3 fruit fly cellular contexts compared by ENCODE assay signal in genomic region chr3L:17226330-17226729, dm6.
TF ChIP-seq lines count a peak whose summit lies in the region.

No protein-coding gene starts in this region.

- no peak for TF ChIP-seq CTCF in whole organism, embryonic (GFP tag; optimal IDR thresholded peaks at IDR 0.05; lab: Kevin White, UChicago)

TF ChIP-seq in whole organism, embryonic, 481 proteins besides CTCF, POLR2A, EP300 and RAD21 (continues in another document):
- TF ChIP-seq CG3995 (GFP tag; optimal IDR thresholded peaks at IDR 0.05; lab: Kevin White, UChicago) (no peak), CG13287 (GFP tag; IDR thresholded peaks at IDR 0.05; lab: Robert Waterston, UW; ENCODE audit: partially characterized antibody) (no peak), ERR (GFP tag; optimal IDR thresholded peaks at IDR 0.05; lab: Kevin White, UChicago) (no peak), dmrt99B (tag; optimal IDR thresholded peaks at IDR 0.05; lab: Kevin White, UChicago) (peak; percentile 63), aop (GFP tag; IDR thresholded peaks at IDR 0.05; lab: Robert Waterston, UW) (no peak), CG17361 (GFP tag; IDR thresholded peaks at IDR 0.05; lab: Robert Waterston, UW) (no peak), CG13894 (tag; optimal IDR thresholded peaks at IDR 0.05; lab: Kevin White, UChicago) (no peak), CG17612 (GFP tag; IDR thresholded peaks at IDR 0.05; lab: Robert Waterston, UW) (no peak), CG4854 (GFP tag; optimal IDR thresholded peaks at IDR 0.05; lab: Kevin White, UChicago) (no peak), CG10321 (GFP tag; IDR thresholded peaks at IDR 0.05; lab: Robert Waterston, UW) (no peak), CG2712 (tag; optimal IDR thresholded peaks at IDR 0.05; lab: Kevin White, UChicago) (peak; percentile 41), ftz-f1 (GFP tag; optimal IDR thresholded peaks at IDR 0.05; lab: Kevin White, UChicago) (no peak), lola (GFP tag; optimal IDR thresholded peaks at IDR 0.05; lab: Kevin White, UChicago) (no peak), CG15269 (tag; optimal IDR thresholded peaks at IDR 0.05; lab: Kevin White, UChicago) (no peak), Oli (tag; optimal IDR thresholded peaks at IDR 0.05; lab: Kevin White, UChicago) (no peak), CG12299 (tag; optimal IDR thresholded peaks at IDR 0.05; lab: Kevin White, UChicago) (no peak), Lhr (GFP tag; optimal IDR thresholded peaks at IDR 0.05; lab: Kevin White, UChicago) (no peak), jing (GFP tag; optimal IDR thresholded peaks at IDR 0.05; lab: Kevin White, UChicago) (no peak), CG9817 (tag; optimal IDR thresholded peaks at IDR 0.05; lab: Kevin White, UChicago) (no peak), CG42726 (GFP tag; IDR thresholded peaks at IDR 0.05; lab: Robert Waterston, UW; ENCODE audit: partially characterized antibody) (no peak), trem (tag; optimal IDR thresholded peaks at IDR 0.05; lab: Kevin White, UChicago) (no peak), CG10147 (GFP tag; optimal IDR thresholded peaks at IDR 0.05; lab: Kevin White, UChicago) (no peak), Dll (GFP tag; IDR thresholded peaks at IDR 0.05; lab: Robert Waterston, UW; ENCODE audit: partially characterized antibody) (no peak), Bteb2 (GFP tag; optimal IDR thresholded peaks at IDR 0.05; lab: Kevin White, UChicago) (no peak), Ravus (GFP tag; IDR thresholded peaks at IDR 0.05; lab: Robert Waterston, UW) (no peak), MBD-R2 (GFP tag; IDR thresholded peaks at IDR 0.05; lab: Robert Waterston, UW) (no peak), lab (GFP tag; optimal IDR thresholded peaks at IDR 0.05; lab: Kevin White, UChicago) (peak; percentile 67), gce (GFP tag; IDR thresholded peaks at IDR 0.05; lab: Robert Waterston, UW) (no peak), CG2889 (GFP tag; IDR thresholded peaks at IDR 0.05; lab: Robert Waterston, UW) (no peak), schlank (tag; optimal IDR thresholded peaks at IDR 0.05; lab: Kevin White, UChicago) (no peak), dimm (GFP tag; IDR thresholded peaks at IDR 0.05; lab: Robert Waterston, UW) (no peak), sd (tag; optimal IDR thresholded peaks at IDR 0.05; lab: Kevin White, UChicago) (no peak)

TF ChIP-seq in whole organism, prepupa, 60 proteins besides CTCF, POLR2A, EP300 and RAD21:
- TF ChIP-seq CG3919 (GFP tag; optimal IDR thresholded peaks at IDR 0.05; lab: Kevin White, UChicago) (peak; percentile 10), achi (GFP tag; optimal IDR thresholded peaks at IDR 0.05; lab: Kevin White, UChicago) (no peak), Eip93F (GFP tag; optimal IDR thresholded peaks at IDR 0.05; lab: Kevin White, UChicago) (no peak), eg (GFP tag; IDR thresholded peaks at IDR 0.05; lab: Robert Waterston, UW) (0 out of 3 replicates have a peak, but pooled peaks have one; percentile 44), svp (GFP tag; lab: Kevin White, UChicago) (peak; percentile 24), CG6276 (GFP tag; optimal IDR thresholded peaks at IDR 0.05; lab: Kevin White, UChicago) (no peak), CG6163 (GFP tag; IDR thresholded peaks at IDR 0.05; lab: Robert Waterston, UW) (0 out of 3 replicates have a peak, but pooled peaks have one; percentile 32), CG3032 (tag; optimal IDR thresholded peaks at IDR 0.05; lab: Kevin White, UChicago) (peak; percentile 17), CG32006 (GFP tag; optimal IDR thresholded peaks at IDR 0.05; lab: Kevin White, UChicago) (peak; percentile 11), CG10669 (GFP tag; optimal IDR thresholded peaks at IDR 0.05; lab: Kevin White, UChicago) (peak; percentile 38), Gug (GFP tag; IDR thresholded peaks at IDR 0.05; lab: Robert Waterston, UW) (no peak), CG10631 (GFP tag; optimal IDR thresholded peaks at IDR 0.05; lab: Kevin White, UChicago) (peak; percentile 24), CG4318 (GFP tag; optimal IDR thresholded peaks at IDR 0.05; lab: Kevin White, UChicago) (peak; percentile 2), topi (GFP tag; optimal IDR thresholded peaks at IDR 0.05; lab: Kevin White, UChicago) (no peak), CG34406 (GFP tag; optimal IDR thresholded peaks at IDR 0.05; lab: Kevin White, UChicago) (no peak)

TF ChIP-seq in whole organism, pupa, 21 proteins besides CTCF, POLR2A, EP300 and RAD21:
- TF ChIP-seq CG14655 (GFP tag; optimal IDR thresholded peaks at IDR 0.05; lab: Kevin White, UChicago) = peak; percentile 45
- no peak for TF ChIP-seq Ets98B (GFP tag; IDR thresholded peaks at IDR 0.05; lab: Robert Waterston, UW)
- no peak for TF ChIP-seq gl (tag; optimal IDR thresholded peaks at IDR 0.05; lab: Kevin White, UChicago)
- peak; percentile 32 for TF ChIP-seq CG8301 (tag; optimal IDR thresholded peaks at IDR 0.05; lab: Kevin White, UChicago)
- no peak for TF ChIP-seq CG13204 (GFP tag; optimal IDR thresholded peaks at IDR 0.05; lab: Kevin White, UChicago)
- TF ChIP-seq CG15710 (tag; optimal IDR thresholded peaks at IDR 0.05; lab: Kevin White, UChicago) = no peak
- TF ChIP-seq D1 (tag; optimal IDR thresholded peaks at IDR 0.05; lab: Kevin White, UChicago) = no peak
- TF ChIP-seq rn (GFP tag; IDR thresholded peaks at IDR 0.05; lab: Robert Waterston, UW) = no peak
- 0 out of 3 replicates have a peak, but pooled peaks have one; percentile 14 for TF ChIP-seq fd96Ca (GFP tag; IDR thresholded peaks at IDR 0.05; lab: Robert Waterston, UW)
- no peak for TF ChIP-seq CG32121 (GFP tag; IDR thresholded peaks at IDR 0.05; lab: Robert Waterston, UW)
- peak; percentile 66 for TF ChIP-seq CG8159 (tag; optimal IDR thresholded peaks at IDR 0.05; lab: Kevin White, UChicago)
- TF ChIP-seq Pif1B (GFP tag; optimal IDR thresholded peaks at IDR 0.05; lab: Kevin White, UChicago) = no peak
- no peak for TF ChIP-seq CG17806 (tag; optimal IDR thresholded peaks at IDR 0.05; lab: Kevin White, UChicago)
- no peak for TF ChIP-seq CG12605 (GFP tag; IDR thresholded peaks at IDR 0.05; lab: Robert Waterston, UW)
- TF ChIP-seq CG10348 (GFP tag; IDR thresholded peaks at IDR 0.05; lab: Robert Waterston, UW) = no peak
- 0 out of 3 replicates have a peak, but pooled peaks have one; percentile 36 for TF ChIP-seq CG4496 (GFP tag; IDR thresholded peaks at IDR 0.05; lab: Robert Waterston, UW)
- TF ChIP-seq CG9948 (tag; optimal IDR thresholded peaks at IDR 0.05; lab: Kevin White, UChicago) = no peak
- TF ChIP-seq CG34367 (tag; optimal IDR thresholded peaks at IDR 0.05; lab: Kevin White, UChicago) = no peak
TF ChIP-seq in whole organism, pupa: peak in this region for 5.

Comparison
In these comparisons a context has a peak if more than half of its experiments do, and no peak if none do; other contexts are left out.
1. Of the 7 proteins assayed by ChIP-seq in both whole organism, embryonic and whole organism, prepupa: peak only in whole organism, embryonic: Blimp-1; only in whole organism, prepupa: none; in both: none; in neither: 6.